Fruit fly (Drosophila melanogaster) S2 (cell line): ENCODE data around the gene Idgf2.

Experiments used
- CG8478 ChIP-seq: fragments of >200 bp; optimal IDR thresholded peaks from 2 replicates; lab custom pipeline; 2018
- CTCF ChIP-seq, 2 experiments: fragments of >200 bp; optimal IDR thresholded peaks; 2 replicates each; lab custom pipeline; 2018

Gene Idgf2

DNA sequence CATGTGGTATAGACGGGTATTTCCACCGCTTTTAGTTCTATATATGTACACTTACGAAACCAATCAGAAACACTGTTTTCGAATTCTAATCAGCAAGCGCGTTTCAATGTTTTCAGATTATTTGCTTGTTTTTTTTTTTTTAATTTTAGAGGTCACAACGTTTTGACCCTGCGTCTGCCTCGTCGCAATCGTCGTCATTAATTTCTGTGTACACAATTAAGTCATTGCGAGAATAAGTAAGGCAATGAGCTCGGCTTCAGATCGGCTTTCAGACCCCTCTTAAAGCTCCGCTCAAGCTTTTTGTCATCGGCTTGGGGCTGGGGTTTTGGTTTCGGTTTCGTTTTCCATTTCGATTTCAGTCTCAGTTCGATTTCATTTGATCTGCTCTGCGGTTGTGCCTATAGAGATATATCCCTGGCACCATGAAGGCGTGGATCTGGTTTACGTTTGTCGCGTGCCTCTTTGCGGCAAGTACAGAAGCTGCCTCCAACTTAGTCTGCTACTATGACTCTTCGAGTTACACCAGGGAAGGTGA lies at the start of gene Idgf2:
TSS of gene Idgf2 (plus strand) at position 356 of the 535 bp plus-strand sequence.
- TF ChIP-seq CTCF (optimal IDR thresholded peaks at IDR 0.05; lab: Kevin White, UChicago) (no peak), CG8478 (lab: Kevin White, UChicago) (no peak)

DNA sequence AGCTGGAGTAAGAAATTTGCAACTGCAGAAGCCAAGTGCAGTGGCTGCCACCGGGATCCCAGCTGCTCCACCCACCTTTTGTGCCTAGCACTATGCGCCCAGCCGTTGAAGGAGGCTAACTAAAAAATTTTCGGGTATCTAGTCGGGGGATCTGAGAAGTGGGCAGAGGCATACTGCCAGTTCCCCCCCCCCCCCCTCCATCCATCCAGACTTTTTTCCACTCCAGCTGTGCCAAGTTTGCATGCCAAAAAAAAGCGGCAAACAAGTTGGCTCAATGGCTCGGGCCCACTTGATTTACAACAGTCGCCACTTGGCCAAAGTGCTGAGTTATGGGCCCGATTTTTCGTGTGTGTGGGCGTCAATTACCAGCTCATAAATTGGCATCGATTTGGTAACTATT lies 49.6 kb upstream of the Idgf2 start:
- TF ChIP-seq CTCF (optimal IDR thresholded peaks at IDR 0.05; lab: Kevin White, UChicago): no peak
- no peak for TF ChIP-seq CG8478 (lab: Kevin White, UChicago)

- TF ChIP-seq CG8478 (lab: Kevin White, UChicago) (no peak), CTCF (optimal IDR thresholded peaks at IDR 0.05; lab: Kevin White, UChicago) (no peak)
These were observed 44.6 kb upstream of the Idgf2 start for dm6 chr2L:16402512-16402911.

DNA sequence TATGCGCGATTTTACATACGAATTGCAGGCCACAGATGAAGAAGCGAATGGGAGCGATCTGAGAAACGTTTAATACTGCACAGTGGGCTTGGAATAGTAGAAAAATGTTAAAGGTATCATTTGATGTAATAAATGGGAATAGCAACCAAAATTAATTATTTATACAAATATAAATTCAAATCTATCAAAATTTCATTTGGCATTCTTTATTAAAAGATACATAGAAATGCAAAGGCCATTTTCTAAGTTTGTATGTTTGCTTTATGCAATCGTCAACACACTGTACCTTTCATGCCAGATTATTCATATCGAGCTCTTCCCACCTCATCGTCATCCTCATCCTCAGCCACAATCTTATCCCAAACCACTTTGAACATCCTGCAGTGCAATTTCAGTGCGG lies 40.6 kb upstream of the Idgf2 start:
- TF ChIP-seq CG8478 (lab: Kevin White, UChicago): no peak
- no peak for TF ChIP-seq CTCF (optimal IDR thresholded peaks at IDR 0.05; lab: Kevin White, UChicago)

- TF ChIP-seq CG8478 (lab: Kevin White, UChicago) (no peak), CTCF (optimal IDR thresholded peaks at IDR 0.05; lab: Kevin White, UChicago) (no peak)
These were observed 39.8 kb upstream of the Idgf2 start for dm6 chr2L:16407305-16407704.

DNA sequence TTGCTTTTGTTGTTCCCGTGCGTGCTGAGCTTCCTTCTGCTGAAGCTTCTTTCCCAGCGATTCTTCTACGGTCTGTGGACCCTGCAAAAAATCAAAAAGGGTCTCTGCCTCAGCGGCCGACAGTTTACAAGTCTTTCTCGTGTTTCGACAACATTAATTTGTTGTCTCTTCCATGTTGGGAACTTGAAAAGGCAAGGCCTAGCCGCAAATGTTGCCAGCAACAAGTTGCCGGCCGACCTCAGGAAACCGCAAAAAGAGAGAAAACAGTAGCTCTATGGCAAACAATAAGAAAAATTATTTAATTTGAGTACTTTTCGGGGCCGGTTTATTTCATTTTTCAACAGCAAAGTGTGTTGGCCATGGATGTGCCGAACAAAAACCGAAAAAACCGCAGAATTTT lies 33.4 kb upstream of the Idgf2 start:
- TF ChIP-seq CTCF (optimal IDR thresholded peaks at IDR 0.05; lab: Kevin White, UChicago): no peak
- no peak for TF ChIP-seq CG8478 (lab: Kevin White, UChicago)

DNA sequence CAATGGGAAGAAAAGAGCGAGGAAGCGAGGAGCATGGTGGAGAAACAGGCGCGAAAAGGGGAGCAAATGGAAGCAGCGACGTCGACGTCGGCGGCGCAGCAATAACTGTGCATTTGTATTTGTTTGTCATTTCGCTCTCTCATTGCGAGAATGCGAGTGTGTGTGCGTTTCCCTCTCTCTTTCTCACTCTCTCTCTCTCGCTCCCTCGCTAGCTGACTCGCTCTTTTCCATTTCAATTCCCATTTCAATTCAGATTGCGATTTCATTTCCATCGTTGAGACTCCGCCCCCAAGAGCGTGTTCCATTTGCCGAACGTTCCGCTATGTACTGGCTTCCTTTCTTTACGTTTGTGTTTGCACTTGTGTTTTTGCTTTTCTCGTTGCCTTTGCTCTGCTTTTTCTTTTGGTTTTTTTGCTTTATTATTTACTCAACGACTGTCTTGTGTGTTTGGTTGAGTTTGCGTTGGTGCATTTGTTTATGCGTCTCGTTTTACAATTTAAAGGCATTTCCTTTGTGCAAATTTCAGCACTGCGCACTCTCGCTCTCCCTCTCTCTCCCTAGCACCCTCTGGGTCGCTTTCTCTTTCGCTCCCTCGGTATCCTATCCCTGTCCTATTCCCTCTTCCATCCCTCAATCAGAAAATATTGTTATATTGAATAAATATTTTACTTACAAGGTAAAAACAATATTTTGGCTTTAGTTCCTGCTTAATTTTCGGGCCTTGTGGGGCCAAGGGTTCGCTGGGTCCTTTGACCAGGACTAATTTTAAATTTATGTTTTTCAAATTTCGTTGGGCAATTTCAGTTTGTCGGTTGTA lies 24.3 kb upstream of the Idgf2 start:
- TF ChIP-seq CTCF (optimal IDR thresholded peaks at IDR 0.05; lab: Kevin White, UChicago): peak; percentile 51 to 60
- peak; percentile 18 for TF ChIP-seq CG8478 (lab: Kevin White, UChicago)

DNA sequence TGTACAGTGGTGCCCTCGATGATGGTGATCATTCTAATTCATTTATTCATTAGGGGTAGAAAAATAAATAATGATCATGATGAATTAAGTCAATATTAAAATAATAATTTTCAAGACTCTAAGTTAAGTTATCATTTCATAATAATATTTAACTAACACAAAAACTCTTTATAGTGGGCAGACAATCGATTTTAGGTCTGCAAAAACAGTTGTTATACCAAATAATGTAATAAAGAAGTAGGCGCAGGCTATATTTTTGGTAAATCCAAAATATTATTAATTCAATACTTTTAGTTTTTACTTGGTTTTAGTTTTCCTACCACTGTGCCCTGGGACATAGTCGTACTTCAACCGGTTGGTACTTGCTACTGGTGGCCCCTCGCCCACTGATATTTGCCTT lies 11.5 kb upstream of the Idgf2 start:
- TF ChIP-seq CG8478 (lab: Kevin White, UChicago): no peak
- TF ChIP-seq CTCF (optimal IDR thresholded peaks at IDR 0.05; lab: Kevin White, UChicago): no peak

dm6 chr2L:16437945-16438344 lies 9.2 kb upstream of the Idgf2 start:
- TF ChIP-seq CG8478 (lab: Kevin White, UChicago) (no peak), CTCF (optimal IDR thresholded peaks at IDR 0.05; lab: Kevin White, UChicago) (no peak)

DNA sequence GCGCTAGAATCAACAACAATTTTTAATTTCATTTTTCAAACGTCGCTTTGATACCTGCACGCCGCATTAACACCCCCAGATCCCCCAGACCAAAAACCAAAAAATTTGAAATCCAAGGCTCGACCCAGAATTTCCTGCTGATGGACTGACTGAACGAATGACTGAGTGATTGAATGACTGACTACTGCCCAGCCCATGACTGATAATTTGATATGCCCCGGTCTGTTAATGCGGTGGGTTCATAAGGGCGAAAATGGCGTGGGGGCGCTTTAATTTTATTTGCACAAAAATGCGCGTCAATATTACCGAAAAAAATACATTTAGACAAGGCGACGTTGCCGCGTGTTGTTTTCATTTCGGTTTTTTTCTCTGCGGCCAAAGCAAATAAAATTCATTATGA lies 4.5 kb upstream of the Idgf2 start:
- no peak for TF ChIP-seq CTCF (optimal IDR thresholded peaks at IDR 0.05; lab: Kevin White, UChicago)
- no peak for TF ChIP-seq CG8478 (lab: Kevin White, UChicago)

DNA sequence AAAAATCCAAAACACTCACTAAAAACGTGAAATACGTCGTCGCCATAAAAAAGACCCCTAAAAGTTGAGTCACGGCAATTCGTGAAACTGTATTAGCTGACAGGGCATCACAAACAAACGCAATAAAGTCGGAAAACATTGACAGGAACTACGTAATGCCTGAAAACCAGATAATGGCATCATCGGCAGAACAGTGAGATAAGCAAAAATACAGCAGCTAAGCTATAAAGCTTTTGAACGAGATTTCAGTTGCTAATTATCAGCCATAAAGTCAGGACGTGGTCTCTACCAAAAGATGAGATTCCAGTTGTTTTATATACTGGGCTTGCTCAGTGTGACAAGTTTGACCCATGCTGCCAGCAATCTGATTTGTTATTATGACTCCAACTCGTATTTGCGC lies 2.1 kb upstream of the Idgf2 start, which contains the start of gene Idgf1:
TSS of gene Idgf1 (plus strand) at position 245 of the 400 bp plus-strand sequence.
- TF ChIP-seq CTCF (optimal IDR thresholded peaks at IDR 0.05; lab: Kevin White, UChicago) (no peak), CG8478 (lab: Kevin White, UChicago) (no peak)

dm6 chr2L:16447875-16448412 lies 814 bp downstream of the Idgf2 start:
- no peak for TF ChIP-seq CTCF (optimal IDR thresholded peaks at IDR 0.05; lab: Kevin White, UChicago)
- no peak for TF ChIP-seq CG8478 (lab: Kevin White, UChicago)

- TF ChIP-seq CG8478 (lab: Kevin White, UChicago) (no peak), CTCF (optimal IDR thresholded peaks at IDR 0.05; lab: Kevin White, UChicago) (no peak)
These were observed 1.5 kb downstream of the Idgf2 start, which contains the start of gene CG5888 for dm6 chr2L:16448451-16449206. Gene CG5888 (minus strand): TSS chr2L:16448469.

DNA sequence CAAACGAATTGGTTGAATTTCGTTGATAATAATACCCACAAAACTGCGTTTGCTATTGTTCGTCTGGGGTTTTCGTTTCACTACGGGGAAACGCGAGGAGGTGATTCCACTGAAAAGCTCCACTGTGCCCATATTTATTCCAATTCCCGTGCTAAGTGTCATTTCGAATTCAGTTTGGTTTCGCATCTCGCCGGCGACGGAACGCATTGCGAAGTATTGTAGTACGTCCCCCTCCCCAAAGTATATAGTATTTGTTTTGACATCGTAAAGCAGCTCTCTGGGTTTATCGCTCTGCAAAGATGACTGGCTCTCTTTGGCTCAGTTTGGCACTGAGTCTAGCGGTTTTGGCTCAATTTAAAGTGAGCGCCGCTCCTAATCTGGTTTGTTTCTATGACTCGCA lies 3.8 kb downstream of the Idgf2 start, which contains the start of gene Idgf3:
TSS of gene Idgf3 (plus strand) at position 17 of the 400 bp plus-strand sequence.
- TF ChIP-seq CTCF (optimal IDR thresholded peaks at IDR 0.05; lab: Kevin White, UChicago): no peak
- no peak for TF ChIP-seq CG8478 (lab: Kevin White, UChicago)
